Worm (Caenorhabditis elegans) whole organism, L3 larva: ENCODE measurements around the gene Y53F4B.27.
"Not testable (repeated sequence)": the region's sequence is repeated elsewhere in the genome, so short reads cannot be mapped to it uniquely, and the experiment has no call there.

Source experiments
- ama-1 ChIP-seq: fragments of 150-350 bp; optimal IDR thresholded peaks from 2 replicates; lab custom pipeline; 2018
- mdl-1 ChIP-seq: fragments of 150-350 bp; optimal IDR thresholded peaks from 2 replicates; lab custom pipeline; 2014; ENCODE audit warnings: missing biosample characterization, missing genetic modification characterization
- nhr-76 ChIP-seq: fragments of 150-350 bp; sonication (generic microtip); optimal IDR thresholded peaks from 5 replicates; lab custom pipeline; 2014; ENCODE audit warnings: missing biosample characterization, missing genetic modification characterization
- skn-1 ChIP-seq: fragments of 150-350 bp; optimal IDR thresholded peaks from 2 replicates; lab custom pipeline; 2014; ENCODE audit warnings: missing biosample characterization, missing genetic modification characterization
- snpc-4 ChIP-seq: fragments of 150-350 bp; optimal IDR thresholded peaks from 2 replicates; lab custom pipeline; 2014; ENCODE audit warnings: missing biosample characterization, missing genetic modification characterization
- unc-39 ChIP-seq: sonication (generic microtip); optimal IDR thresholded peaks from 4 replicates; lab custom pipeline; 2017; ENCODE audit warnings: missing biosample characterization, missing genetic modification characterization

DNA sequence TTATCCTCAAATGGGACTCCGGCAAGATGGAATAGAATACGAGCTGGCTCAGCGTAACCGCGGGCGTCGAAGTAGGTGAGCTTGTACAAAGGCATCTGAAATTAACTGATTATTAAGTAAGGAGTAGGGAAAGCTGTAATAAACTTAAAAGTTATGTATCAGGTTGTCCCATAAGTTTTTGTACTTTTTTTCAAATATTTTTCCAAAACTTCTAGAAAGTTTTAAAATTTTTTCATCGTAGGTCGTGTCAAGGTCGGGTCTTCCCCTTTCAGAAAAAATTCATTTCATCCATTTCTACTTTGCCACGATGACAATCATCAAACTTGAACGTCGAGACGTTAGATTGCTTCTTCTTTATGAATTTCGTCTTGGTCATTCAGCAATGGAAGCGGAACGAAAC lies 26.1 kb downstream of the Y53F4B.27 start, which contains the start of gene gst-39:
- TF ChIP-seq ama-1 (lab: Kevin White, UChicago); unc-39 (tag; lab: Kevin White, UChicago); nhr-76; snpc-4 (tag; lab: Kevin White, UChicago); mdl-1 (tag; lab: Kevin White, UChicago); skn-1 (tag; lab: Kevin White, UChicago): not testable (repeated sequence)
